Fruit fly (Drosophila melanogaster): Measurements from ENCODE around the gene gammaTub23C.

The gammaTub23C gene

DNA sequence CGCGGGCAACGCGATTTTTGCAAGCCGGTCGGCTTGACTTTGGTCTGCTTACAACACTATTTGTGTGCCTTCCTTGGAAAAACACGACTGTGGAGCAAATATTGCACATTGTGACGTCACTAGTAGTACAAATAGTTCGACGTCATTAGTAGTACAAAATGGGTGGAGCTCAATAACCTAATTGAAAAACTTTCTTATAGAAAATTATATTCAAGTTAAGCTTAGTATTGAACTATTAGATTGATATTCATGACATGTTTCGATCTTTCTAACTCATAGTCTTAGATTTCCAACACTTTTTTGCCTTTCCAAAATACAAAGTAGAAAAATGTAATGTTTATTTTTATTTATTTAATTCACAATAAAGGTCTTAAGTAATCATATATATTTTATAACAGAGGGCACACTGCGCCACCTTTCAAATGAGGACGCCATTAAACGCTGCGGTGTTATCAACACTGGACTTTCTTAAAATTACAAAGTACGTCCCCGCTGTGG lies at the start of gene gammaTub23C, which contains the start of gene Rrp1 (continued):
- TF ChIP-seq Hsf (GFP tag; optimal IDR thresholded peaks at IDR 0.05) (peak; percentile 90), CG17912 (GFP tag; optimal IDR thresholded peaks at IDR 0.05) (peak; percentile 37), Tbp (GFP tag; optimal IDR thresholded peaks at IDR 0.05) (no peak), Meics (GFP tag; optimal IDR thresholded peaks at IDR 0.05) (peak; percentile 93), CG17829 (tag; optimal IDR thresholded peaks at IDR 0.05) (peak; percentile 92), kay (GFP tag; optimal IDR thresholded peaks at IDR 0.05) (peak; percentile 83), CG13624 (GFP tag; optimal IDR thresholded peaks at IDR 0.05) (peak; percentile 73), unpg (GFP tag; optimal IDR thresholded peaks at IDR 0.05) (peak; percentile 82), CG4360 (GFP tag; IDR thresholded peaks at IDR 0.05) (no peak), ac (GFP tag; optimal IDR thresholded peaks at IDR 0.05) (peak; percentile 43), CG15696 (tag; optimal IDR thresholded peaks at IDR 0.05) (peak; percentile 88), CG10147 (GFP tag; optimal IDR thresholded peaks at IDR 0.05) (peak; percentile 93), CG6791 (GFP tag; IDR thresholded peaks at IDR 0.05; ENCODE audit: partially characterized antibody) (no peak), Nf-YC (tag; optimal IDR thresholded peaks at IDR 0.05) (peak; percentile 84), sug (tag; optimal IDR thresholded peaks at IDR 0.05) (peak; percentile 91), bsh (GFP tag; optimal IDR thresholded peaks at IDR 0.05) (peak; percentile 71 to 83), fd96Cb (tag; optimal IDR thresholded peaks at IDR 0.05) (peak; percentile 90), CG7745 (tag; optimal IDR thresholded peaks at IDR 0.05) (no peak), gcm2 (GFP tag; optimal IDR thresholded peaks at IDR 0.05) (peak; percentile 55), Chrac-16 (GFP tag; optimal IDR thresholded peaks at IDR 0.05) (peak; percentile 92), Drgx (GFP tag; IDR thresholded peaks at IDR 0.05) (peak; percentile 59; the same call in 1 of the 2 replicates), tna (GFP tag; IDR thresholded peaks at IDR 0.05; ENCODE audit: partially characterized antibody) (no peak), CG1832 (GFP tag; optimal IDR thresholded peaks at IDR 0.05) (no peak), Oli (tag; optimal IDR thresholded peaks at IDR 0.05) (peak; percentile 93), stwl (tag; optimal IDR thresholded peaks at IDR 0.05) (peak; percentile 45), CG3065 (GFP tag; optimal IDR thresholded peaks at IDR 0.05) (peak; percentile 88), CG16779 (GFP tag; IDR thresholded peaks at IDR 0.05) (no peak), z (GFP tag; IDR thresholded peaks at IDR 0.05) (no peak), CG9876 (GFP tag; optimal IDR thresholded peaks at IDR 0.05) (peak; percentile 62), CG14860 (GFP tag; IDR thresholded peaks at IDR 0.05; ENCODE audit: partially characterized antibody) (no peak), CG11093 (GFP tag; IDR thresholded peaks at IDR 0.05) (peak; percentile 88; the same call in 2 of the 3 replicates), schlank (tag; optimal IDR thresholded peaks at IDR 0.05) (peak; percentile 56), CG18764 (GFP tag; optimal IDR thresholded peaks at IDR 0.05) (peak; percentile 88), bab2 (GFP tag; optimal IDR thresholded peaks at IDR 0.05) (peak; percentile 63), CG9727 (GFP tag; optimal IDR thresholded peaks at IDR 0.05) (peak; percentile 95), h (optimal IDR thresholded peaks at IDR 0.05) (no peak), CG7963 (GFP tag; IDR thresholded peaks at IDR 0.05; ENCODE audit: partially characterized antibody) (no peak), fd102C (GFP tag; optimal IDR thresholded peaks at IDR 0.05) (peak; percentile 54), maf-S (GFP tag; optimal IDR thresholded peaks at IDR 0.05) (peak; percentile 63), shn (GFP tag; optimal IDR thresholded peaks at IDR 0.05) (peak; percentile 58), CG9215 (GFP tag; IDR thresholded peaks at IDR 0.05) (peak; percentile 89), Mad (GFP tag; optimal IDR thresholded peaks at IDR 0.05) (peak; percentile 81), wor (GFP tag; IDR thresholded peaks at IDR 0.05) (peak; percentile 74), disco-r (GFP tag; optimal IDR thresholded peaks at IDR 0.05) (peak; percentile 41), ttk (GFP tag; IDR thresholded peaks at IDR 0.05) (peak; percentile 80), jing (GFP tag; optimal IDR thresholded peaks at IDR 0.05) (peak; percentile 63), GATAe (GFP tag; conservative IDR thresholded peaks at IDR 0.05) (peak; percentile 50; the same call in 1 of the 2 replicates), yki (optimal IDR thresholded peaks at IDR 0.05) (no peak), Trl (optimal IDR thresholded peaks at IDR 0.05) (peak in 1 of 2 experiments; percentile 3), Trl (GFP tag; optimal IDR thresholded peaks at IDR 0.05) (peak; percentile 73), Dek (tag; optimal IDR thresholded peaks at IDR 0.05) (peak; percentile 85), tx (GFP tag; optimal IDR thresholded peaks at IDR 0.05) (peak; percentile 40)
